Worm (Caenorhabditis elegans): ENCODE data around the gene F36H5.12.

The F36H5.12 gene

DNA sequence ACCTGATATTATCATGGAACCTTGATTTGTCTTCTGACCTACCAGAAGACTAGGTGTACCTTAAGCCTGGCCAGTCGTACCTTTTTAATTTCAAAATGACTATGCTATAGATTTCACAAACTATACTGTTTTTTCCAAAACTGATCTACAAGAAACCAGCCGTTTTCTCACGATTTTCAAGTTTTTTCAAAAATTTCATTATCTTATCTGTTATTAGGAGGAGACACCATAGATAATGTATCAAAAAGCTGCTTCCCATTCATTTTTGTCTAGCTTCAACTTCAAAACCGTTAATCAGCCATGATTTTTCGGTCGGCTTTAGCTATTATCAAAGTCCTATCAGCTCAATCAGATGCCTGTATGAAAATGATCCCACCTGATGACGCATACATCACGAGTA, at the start of gene F36H5.12:
F36H5.12 (plus strand) TSS at position 301 of the 400 bp plus-strand sequence.
- no peak for TF ChIP-seq him-1 (tag; optimal IDR thresholded peaks at IDR 0.05)
- no peak for TF ChIP-seq dao-5 (tag; optimal IDR thresholded peaks at IDR 0.05)
- no peak for TF ChIP-seq W03F9.2 (tag; optimal IDR thresholded peaks at IDR 0.05)

DNA sequence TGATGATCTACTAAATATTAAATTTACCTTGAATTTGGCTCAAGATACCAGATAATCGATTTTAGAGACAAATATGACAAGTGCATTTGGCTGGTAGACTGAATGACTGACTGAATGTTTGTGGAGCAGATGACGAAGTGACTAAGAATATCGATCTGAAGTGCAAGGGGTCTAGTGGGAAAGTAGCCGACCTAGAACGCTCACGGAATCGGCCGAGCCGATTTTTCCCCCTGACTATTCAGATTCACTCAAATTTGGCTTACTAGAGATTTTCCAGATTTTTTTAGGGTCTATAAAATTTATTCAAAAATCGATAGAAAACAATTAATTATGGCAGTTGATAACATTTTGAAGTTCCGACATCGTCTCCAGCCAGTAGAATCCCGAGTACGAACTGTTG, 48.1 kb upstream of the F36H5.12 start, which contains the start of gene fbxc-26:
fbxc-26 (minus strand) TSS at position 101 of the 400 bp plus-strand sequence.
- TF ChIP-seq dao-5 (tag; optimal IDR thresholded peaks at IDR 0.05): no peak
- no peak for TF ChIP-seq him-1 (tag; optimal IDR thresholded peaks at IDR 0.05)
- TF ChIP-seq W03F9.2 (tag; optimal IDR thresholded peaks at IDR 0.05): no peak

DNA sequence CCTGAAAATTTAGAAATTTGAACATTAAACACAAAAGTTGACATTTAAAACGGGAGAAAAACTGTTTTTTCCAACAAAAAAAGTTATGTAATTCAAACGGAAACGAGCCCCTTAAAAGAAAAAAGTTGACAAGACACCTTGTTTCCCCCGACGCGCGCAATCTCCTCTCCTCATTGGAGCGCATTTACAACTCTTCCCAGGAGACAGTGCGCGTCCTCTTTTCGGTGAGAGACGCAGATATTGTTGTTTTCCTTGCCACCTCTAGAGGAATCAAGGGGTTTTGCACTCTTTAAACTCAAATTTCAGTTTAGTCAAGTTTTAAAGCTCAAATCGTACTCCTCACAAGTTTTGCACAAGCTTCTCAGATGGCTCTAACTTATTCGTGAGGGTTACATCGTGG, 46.8 kb upstream of the F36H5.12 start, which contains the start of gene F58E1.13:
F58E1.13 (minus strand) TSS at position 12 of the 400 bp plus-strand sequence.
- no peak for TF ChIP-seq him-1 (tag; optimal IDR thresholded peaks at IDR 0.05)

DNA sequence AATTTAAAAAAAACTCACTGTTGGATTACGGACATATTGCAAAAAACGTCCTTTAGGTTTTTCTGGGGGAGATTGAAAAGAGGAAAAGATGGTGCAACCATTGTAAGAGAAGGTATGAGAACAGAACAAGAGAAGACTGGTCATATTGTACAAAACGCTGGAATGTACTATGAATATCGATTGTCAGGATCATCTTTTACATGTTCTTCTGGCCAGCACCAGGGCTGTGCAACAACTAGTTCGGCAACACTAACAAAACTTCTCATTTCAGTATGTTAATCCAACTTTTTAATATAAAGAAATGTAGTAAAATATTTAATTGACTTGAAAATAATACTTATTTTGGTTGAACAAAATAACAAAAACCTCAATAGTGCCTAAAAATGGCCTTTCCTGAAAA, 39.3 kb upstream of the F36H5.12 start, which contains the start of gene fbxb-47:
fbxb-47 (minus strand) TSS at position 101 of the 400 bp plus-strand sequence.
- TF ChIP-seq him-1 (tag; optimal IDR thresholded peaks at IDR 0.05) (no peak), dao-5 (tag; optimal IDR thresholded peaks at IDR 0.05) (no peak), W03F9.2 (tag; optimal IDR thresholded peaks at IDR 0.05) (no peak)

DNA sequence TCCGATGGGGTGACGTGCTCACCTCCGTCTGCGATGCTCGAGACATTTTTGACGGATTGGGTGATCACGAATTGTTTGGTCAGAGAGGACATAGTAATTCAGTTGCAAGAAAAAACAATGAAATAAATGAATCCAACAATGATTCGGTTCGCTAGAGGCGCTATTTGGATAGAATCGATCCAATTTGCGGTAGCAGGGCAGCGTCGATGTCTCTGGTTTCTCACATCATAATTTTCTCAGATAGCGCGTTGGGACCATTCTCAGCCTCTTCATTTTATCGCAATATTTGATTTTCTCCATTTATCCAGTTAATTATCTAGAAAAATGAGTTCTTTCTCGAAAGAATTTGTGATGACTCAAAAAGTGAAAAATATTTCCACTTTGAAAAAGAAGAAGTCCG, 36.2 kb upstream of the F36H5.12 start, which contains the start of gene sdz-18:
sdz-18 (minus strand) TSS at position 101 of the 400 bp plus-strand sequence.
- no peak for TF ChIP-seq W03F9.2 (tag; optimal IDR thresholded peaks at IDR 0.05)
- no peak for TF ChIP-seq dao-5 (tag; optimal IDR thresholded peaks at IDR 0.05)
- TF ChIP-seq him-1 (tag; optimal IDR thresholded peaks at IDR 0.05): no peak

DNA sequence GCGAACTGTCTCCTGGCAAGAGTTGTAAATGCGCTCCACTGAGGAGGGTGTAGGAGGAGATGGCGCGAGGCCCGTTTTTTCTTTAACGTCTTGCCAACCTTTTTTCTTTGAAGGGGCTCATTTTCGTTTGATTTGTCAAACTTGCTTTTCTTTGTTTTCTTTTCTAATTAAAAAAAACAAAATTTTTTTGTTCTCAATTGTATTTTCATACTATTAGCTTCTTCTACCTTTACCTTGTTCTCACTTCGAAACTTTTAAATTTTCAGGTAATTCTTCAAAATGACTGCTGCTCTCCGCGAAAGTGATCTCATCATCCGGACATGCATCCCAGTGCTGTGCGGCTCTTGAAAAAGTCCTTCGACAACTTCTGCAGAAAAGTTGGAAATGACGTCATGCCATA, 32.7 kb upstream of the F36H5.12 start, which contains the start of gene fbxa-184:
fbxa-184 (plus strand) TSS at position 301 of the 400 bp plus-strand sequence.
- TF ChIP-seq dao-5 (tag; optimal IDR thresholded peaks at IDR 0.05): no peak
- no peak for TF ChIP-seq W03F9.2 (tag; optimal IDR thresholded peaks at IDR 0.05)
- TF ChIP-seq him-1 (tag; optimal IDR thresholded peaks at IDR 0.05): no peak

DNA sequence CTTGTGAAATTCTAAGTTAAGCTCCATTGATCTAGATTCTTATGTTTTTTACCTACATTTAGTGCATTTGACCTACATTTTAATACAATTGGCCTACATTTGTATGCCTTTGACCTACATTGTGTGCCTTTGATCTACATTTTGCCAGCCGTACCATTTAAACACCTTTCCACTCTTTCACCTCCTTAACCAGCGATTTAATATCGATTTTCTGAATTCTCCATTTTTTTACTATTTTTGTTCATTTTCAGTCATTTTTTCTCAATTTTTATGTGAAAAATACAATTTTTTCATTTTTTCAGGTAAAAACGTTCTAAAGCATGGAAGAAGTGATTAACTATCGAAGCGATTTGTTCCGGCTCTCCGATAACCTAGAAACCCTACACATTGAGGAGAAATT, 29.7 kb upstream of the F36H5.12 start, which contains the start of gene btb-7:
btb-7 (plus strand) TSS at position 301 of the 400 bp plus-strand sequence.
- TF ChIP-seq W03F9.2 (tag; optimal IDR thresholded peaks at IDR 0.05) (no peak), dao-5 (tag; optimal IDR thresholded peaks at IDR 0.05) (no peak), him-1 (tag; optimal IDR thresholded peaks at IDR 0.05) (no peak)

DNA sequence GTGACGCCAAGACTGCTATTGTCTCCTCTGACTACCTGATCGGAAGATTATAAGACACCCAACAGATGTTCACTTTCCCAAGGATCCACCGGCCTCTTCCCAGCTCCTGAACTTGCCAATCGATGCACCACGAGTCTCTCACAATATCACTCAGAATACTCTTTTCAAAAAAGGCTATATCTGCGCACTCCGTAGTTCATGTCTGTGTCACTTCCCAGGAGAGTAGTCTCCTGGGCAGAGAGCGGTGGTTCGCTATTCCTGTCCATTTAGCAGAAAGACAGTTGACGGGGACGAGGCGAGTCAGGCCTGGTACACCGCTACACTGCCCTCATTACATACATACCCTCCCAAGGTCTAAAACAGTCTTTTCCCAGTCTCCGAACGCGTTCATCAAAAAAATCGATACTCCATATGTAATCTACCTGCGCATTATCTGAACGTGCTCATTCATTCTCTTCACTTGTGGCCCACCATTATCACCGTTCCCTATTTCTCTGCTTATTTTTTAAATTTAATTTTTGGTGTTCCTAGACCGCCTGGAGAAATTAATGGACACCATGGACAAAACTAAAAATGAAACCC, 27.8 kb upstream of the F36H5.12 start, which contains the start of gene btb-6:
btb-6 (plus strand) TSS at position 532 of the 582 bp plus-strand sequence.
- TF ChIP-seq dao-5 (tag; optimal IDR thresholded peaks at IDR 0.05): no peak
- TF ChIP-seq him-1 (tag; optimal IDR thresholded peaks at IDR 0.05): no peak
- no peak for TF ChIP-seq W03F9.2 (tag; optimal IDR thresholded peaks at IDR 0.05)

DNA sequence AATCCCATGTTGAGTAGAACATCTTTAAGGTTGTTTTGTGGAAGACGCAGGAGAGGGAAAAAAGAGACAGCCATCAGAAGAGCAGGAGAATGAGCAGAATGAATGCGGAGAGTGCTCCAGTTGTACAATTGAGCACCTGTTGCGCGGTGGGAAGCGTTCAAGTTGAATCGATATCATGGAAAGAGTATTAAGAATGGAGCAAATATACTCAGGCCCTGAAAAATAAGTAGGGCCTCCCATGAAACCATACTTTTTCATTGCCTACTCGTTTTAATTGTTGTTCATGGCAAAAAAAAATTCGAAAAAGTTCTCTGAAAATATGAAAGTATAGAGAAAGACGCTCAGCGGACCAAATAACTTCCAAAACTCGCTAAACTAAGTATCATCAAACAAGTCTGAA, 23.5 kb upstream of the F36H5.12 start, which contains the start of gene fbxb-48:
fbxb-48 (minus strand) TSS at position 101 of the 400 bp plus-strand sequence.
- no peak for TF ChIP-seq W03F9.2 (tag; optimal IDR thresholded peaks at IDR 0.05)
- no peak for TF ChIP-seq him-1 (tag; optimal IDR thresholded peaks at IDR 0.05)
- TF ChIP-seq dao-5 (tag; optimal IDR thresholded peaks at IDR 0.05): no peak

DNA sequence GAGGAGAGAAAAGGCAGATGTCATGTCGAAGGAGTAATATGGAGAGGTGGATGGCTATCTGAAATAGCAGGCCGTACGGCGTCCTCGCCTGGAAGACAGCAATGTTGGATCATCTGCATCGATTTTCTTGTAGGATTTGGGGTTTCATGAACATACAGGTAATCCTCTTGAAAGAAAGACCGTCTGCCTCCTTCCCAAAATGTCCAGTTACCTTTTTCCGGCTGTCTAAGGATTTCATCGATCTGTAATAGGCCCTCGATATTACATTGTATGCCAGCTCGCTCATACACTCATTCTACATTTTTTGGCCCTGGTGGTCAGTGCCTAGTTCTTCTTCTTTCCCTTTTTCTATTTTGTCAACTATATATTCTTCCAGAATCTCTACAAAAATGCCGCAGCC, 20.2 kb upstream of the F36H5.12 start, which contains the start of the genes fbxb-5 and btb-8:
fbxb-5 (minus strand) TSS at position 101 of the 400 bp plus-strand sequence.
btb-8 (plus strand) TSS at position 377 of the 400 bp plus-strand sequence.
- no peak for TF ChIP-seq W03F9.2 (tag; optimal IDR thresholded peaks at IDR 0.05)
- TF ChIP-seq him-1 (tag; optimal IDR thresholded peaks at IDR 0.05): no peak
- TF ChIP-seq dao-5 (tag; optimal IDR thresholded peaks at IDR 0.05): no peak

DNA sequence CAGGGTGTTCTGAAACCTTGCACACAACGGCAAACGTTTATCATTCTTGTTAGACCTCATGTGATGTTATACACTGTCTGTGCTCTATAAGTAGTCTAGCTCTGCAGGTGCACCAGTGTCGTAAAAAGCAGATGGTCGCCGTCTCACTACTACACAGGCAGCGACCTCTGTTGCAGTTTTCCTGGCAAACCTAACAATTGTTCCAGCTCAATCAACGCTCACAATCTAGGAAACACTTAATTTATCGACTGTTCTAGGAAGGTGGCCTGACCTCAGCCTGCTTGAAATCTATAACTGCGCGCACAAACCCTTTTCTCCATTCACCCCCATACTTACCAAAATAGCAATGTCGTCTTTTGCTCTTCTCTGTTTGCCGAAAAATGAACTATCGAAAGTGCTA, 18.3 kb upstream of the F36H5.12 start, which contains the start of gene fbxb-11:
fbxb-11 (plus strand) TSS at position 301 of the 400 bp plus-strand sequence.
- TF ChIP-seq dao-5 (tag; optimal IDR thresholded peaks at IDR 0.05): no peak
- no peak for TF ChIP-seq W03F9.2 (tag; optimal IDR thresholded peaks at IDR 0.05)
- TF ChIP-seq him-1 (tag; optimal IDR thresholded peaks at IDR 0.05): no peak

DNA sequence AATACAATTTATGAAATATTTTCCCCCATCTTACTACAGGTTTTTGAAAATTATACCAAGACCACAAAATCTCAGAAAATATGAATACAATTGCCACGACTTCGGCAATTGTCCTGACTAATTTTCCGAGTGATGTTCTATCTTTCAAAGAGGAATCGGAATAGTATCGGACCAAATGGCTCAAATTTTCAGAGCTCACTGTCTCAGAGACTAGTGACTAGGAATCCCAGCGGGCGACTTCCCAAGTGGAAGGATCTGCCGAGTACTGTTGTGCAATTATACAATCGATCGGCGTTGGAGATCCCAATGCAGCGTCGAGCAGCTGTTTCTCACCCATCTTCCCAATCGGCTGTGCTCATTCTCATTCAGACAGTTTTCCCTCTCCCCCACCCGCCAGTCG, 16.9 kb upstream of the F36H5.12 start, which contains the start of gene F45C12.17:
F45C12.17 (plus strand) TSS at position 377 of the 400 bp plus-strand sequence.
- TF ChIP-seq him-1 (tag; optimal IDR thresholded peaks at IDR 0.05) (no peak), dao-5 (tag; optimal IDR thresholded peaks at IDR 0.05) (no peak), W03F9.2 (tag; optimal IDR thresholded peaks at IDR 0.05) (no peak)

DNA sequence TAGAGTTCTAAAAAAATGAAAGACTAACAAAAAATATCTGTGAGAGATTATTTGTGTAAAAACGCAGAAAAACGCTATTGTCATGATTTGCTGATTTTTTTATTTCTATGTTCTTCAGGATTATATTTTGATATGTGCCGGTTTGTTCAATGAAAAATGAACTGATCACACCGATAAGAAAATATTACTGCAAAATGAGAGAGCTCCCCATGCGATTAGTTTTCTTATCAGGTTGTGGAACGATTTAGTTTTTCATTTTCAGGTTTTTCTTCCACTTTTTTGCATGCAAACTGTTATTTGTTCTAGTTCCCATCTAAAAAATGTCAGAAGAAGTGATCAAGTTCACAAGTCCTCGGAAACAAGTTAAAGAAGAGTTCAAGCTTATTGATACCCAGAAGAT, 14.4 kb upstream of the F36H5.12 start, which contains the start of gene btb-9:
btb-9 (plus strand) TSS at position 254 of the 400 bp plus-strand sequence.
- TF ChIP-seq dao-5 (tag; optimal IDR thresholded peaks at IDR 0.05) (no peak), him-1 (tag; optimal IDR thresholded peaks at IDR 0.05) (no peak), W03F9.2 (tag; optimal IDR thresholded peaks at IDR 0.05) (no peak)

DNA sequence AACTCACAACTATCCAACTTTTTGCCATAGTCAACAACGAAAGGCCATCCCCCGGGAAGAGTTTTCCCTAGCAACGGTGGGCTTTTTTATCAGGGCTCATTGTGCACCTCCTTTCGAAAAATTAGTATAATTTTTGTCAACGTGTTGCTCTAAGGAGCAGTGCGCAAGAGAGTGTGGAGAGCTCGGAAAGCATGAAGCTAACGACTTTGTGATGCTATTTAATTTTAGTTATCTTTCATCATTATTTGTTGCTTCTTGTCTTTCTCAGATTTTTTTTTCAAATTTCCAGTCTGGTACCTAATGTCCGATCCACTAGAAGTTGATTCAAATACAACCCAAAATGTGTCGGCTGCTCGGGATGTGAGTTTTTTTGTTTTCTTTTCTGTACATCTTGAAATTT, 12.5 kb upstream of the F36H5.12 start, which contains the start of gene ceh-81:
ceh-81 (plus strand) TSS at position 301 of the 400 bp plus-strand sequence.
- TF ChIP-seq him-1 (tag; optimal IDR thresholded peaks at IDR 0.05) (no peak), dao-5 (tag; optimal IDR thresholded peaks at IDR 0.05) (no peak), W03F9.2 (tag; optimal IDR thresholded peaks at IDR 0.05) (no peak)
